Worm (Caenorhabditis elegans) whole organism, L4 larva: ENCODE measurements around the gene din-1.

Experiments
- D1046.2 ChIP-seq: fragments of 200-800 bp; sonication (Bioruptor generic); IDR thresholded peaks from 2 replicates; pipeline ENCODE4 v1.3.6; 2022; ENCODE audit warnings: missing genetic modification characterization, missing compliant biosample characterization
- F37D6.2 ChIP-seq: sonication (generic microtip); optimal IDR thresholded peaks from 2 replicates; lab custom pipeline; 2016; ENCODE audit warnings: mild to moderate bottlenecking, missing genetic modification characterization, missing compliant biosample characterization
- R02D3.7 ChIP-seq: fragments of 150-350 bp; sonication (generic microtip); optimal IDR thresholded peaks from 3 replicates; lab custom pipeline; 2014; ENCODE audit warnings: missing biosample characterization, missing genetic modification characterization
- Y105C5A.15 ChIP-seq: fragments of 200-800 bp; sonication (Bioruptor generic); IDR thresholded peaks from 2 replicates; pipeline ENCODE4 v1.3.6; 2022; ENCODE audit warnings: missing genetic modification characterization, missing compliant biosample characterization
- Y5F2A.4 ChIP-seq: fragments of 200-800 bp; sonication (Bioruptor generic); optimal IDR thresholded peaks from 2 replicates; lab custom pipeline; 2018; ENCODE audit warnings: mild to moderate bottlenecking, missing genetic modification characterization, missing compliant biosample characterization
- ZK546.5 ChIP-seq, 2 experiments: sonication (generic microtip); optimal IDR thresholded peaks; 2 replicates each; lab custom pipeline; 2017; ENCODE audit warnings: missing biosample characterization in 2 of 2, missing genetic modification characterization in 2 of 2
- aha-1 ChIP-seq: fragments of 150-350 bp; peaks from one replicate; lab custom pipeline; 2014; ENCODE audit warnings: missing biosample characterization, missing genetic modification characterization
- arid-1 ChIP-seq: fragments of 200-800 bp; sonication (Bioruptor generic); conservative IDR thresholded peaks from 2 replicates; pipeline ENCODE4 v1.3.6; 2022; ENCODE audit warnings: missing genetic modification reagents, missing genetic modification characterization, missing compliant biosample characterization
- attf-4 ChIP-seq: sonication (generic microtip); optimal IDR thresholded peaks from 3 replicates; lab custom pipeline; 2017; ENCODE audit warnings: missing biosample characterization, missing genetic modification characterization
- cey-2 ChIP-seq: sonication (generic microtip); optimal IDR thresholded peaks from 3 replicates; lab custom pipeline; 2017; ENCODE audit warnings: missing genetic modification characterization, mild to moderate bottlenecking, missing compliant biosample characterization, antibody characterized with exemption, borderline replicate concordance; ENCODE audit not compliant: insufficient read depth
- daf-12 ChIP-seq: fragments of 150-350 bp; optimal IDR thresholded peaks from 2 replicates; lab custom pipeline; 2014; ENCODE audit warnings: missing biosample characterization, missing genetic modification reagents, missing genetic modification characterization
- daf-16 ChIP-seq, 3 experiments: sonication (generic microtip); optimal IDR thresholded peaks; 2 replicates each; lab custom pipeline; 2016 to 2017; ENCODE audit warnings: missing genetic modification characterization in 3 of 3, missing genetic modification reagents in 3 of 3, mild to moderate bottlenecking in 2 of 3, missing compliant biosample characterization in 2 of 3, missing biosample characterization in 1 of 3, moderate library complexity in 1 of 3
- daf-8 ChIP-seq: fragments of 200-800 bp; sonication (Bioruptor generic); IDR thresholded peaks from 2 replicates; pipeline ENCODE4 v1.3.6; 2022; ENCODE audit warnings: missing genetic modification characterization, missing compliant biosample characterization
- dmd-9 ChIP-seq: fragments of 200-800 bp; sonication (Bioruptor generic); IDR thresholded peaks from 2 replicates; pipeline ENCODE4 v1.3.6; 2022; ENCODE audit warnings: missing genetic modification reagents, missing genetic modification characterization, missing compliant biosample characterization
- dpl-1 ChIP-seq: fragments of 150-350 bp; optimal IDR thresholded peaks from 2 replicates; lab custom pipeline; 2014; ENCODE audit warnings: missing biosample characterization, missing genetic modification reagents, missing genetic modification characterization
- dve-1 ChIP-seq: sonication (generic microtip); optimal IDR thresholded peaks from 2 replicates; lab custom pipeline; 2017; ENCODE audit warnings: antibody characterized with exemption, mild to moderate bottlenecking, missing genetic modification characterization, missing compliant biosample characterization; ENCODE audit not compliant: insufficient read depth
- hif-1 ChIP-seq, 2 experiments: sonication (generic microtip); optimal IDR thresholded peaks; 2 replicates each; lab custom pipeline; 2016 to 2017; ENCODE audit warnings: missing compliant biosample characterization in 2 of 2, missing genetic modification characterization in 2 of 2, missing genetic modification reagents in 2 of 2, missing genotype in 2 of 2, mild to moderate bottlenecking in 1 of 2
- hlh-11 ChIP-seq: fragments of 200-800 bp; sonication (Bioruptor generic); optimal IDR thresholded peaks from 2 replicates; lab custom pipeline; 2018; ENCODE audit warnings: mild to moderate bottlenecking, missing genetic modification characterization, missing compliant biosample characterization
- hlh-30 ChIP-seq: sonication (generic microtip); optimal IDR thresholded peaks from 2 replicates; lab custom pipeline; 2017; ENCODE audit warnings: antibody characterized with exemption, mild to moderate bottlenecking, missing genetic modification characterization, missing compliant biosample characterization; ENCODE audit not compliant: insufficient read depth
- jun-1 ChIP-seq: fragments of 150-350 bp; optimal IDR thresholded peaks from 2 replicates; lab custom pipeline; 2014; ENCODE audit warnings: missing biosample characterization, missing genetic modification reagents, missing genetic modification characterization
- lin-13 ChIP-seq: fragments of 150-350 bp; optimal IDR thresholded peaks from 2 replicates; lab custom pipeline; 2014; ENCODE audit warnings: missing biosample characterization, missing genetic modification reagents, missing genetic modification characterization
- lin-29 ChIP-seq: fragments of 200-800 bp; sonication (Bioruptor generic); IDR thresholded peaks from 2 replicates; pipeline ENCODE4 v1.3.6; 2022; ENCODE audit warnings: missing genetic modification reagents, missing genetic modification characterization, missing compliant biosample characterization
- lsy-2 ChIP-seq, 2 experiments: fragments of 150-350 bp in 1 of 2; sonication (generic microtip) in 1 of 2; optimal IDR thresholded peaks; 2 replicates each; lab custom pipeline; 2014 to 2017; ENCODE audit warnings: missing biosample characterization in 2 of 2, missing genetic modification characterization in 2 of 2
- mdl-1 ChIP-seq, 2 experiments: fragments of 150-350 bp in 1 of 2; sonication (generic microtip) in 1 of 2; optimal IDR thresholded peaks; 2 replicates each; lab custom pipeline; 2014 to 2017; ENCODE audit warnings: missing biosample characterization in 2 of 2, missing genetic modification characterization in 2 of 2
- mes-2 ChIP-seq: sonication (generic microtip); optimal IDR thresholded peaks from 2 replicates; lab custom pipeline; 2016; ENCODE audit warnings: missing genotype, mild to moderate bottlenecking, missing genetic modification characterization, missing compliant biosample characterization; ENCODE audit not compliant: poor library complexity, severe bottlenecking
- mxl-2 ChIP-seq: fragments of 200-800 bp; sonication (Bioruptor generic); conservative IDR thresholded peaks from 2 replicates; pipeline ENCODE4 v1.3.6; 2022; ENCODE audit warnings: missing genetic modification reagents, missing genetic modification characterization, missing compliant biosample characterization
- mxl-3 ChIP-seq: fragments of 200-800 bp; sonication (Bioruptor generic); optimal IDR thresholded peaks from 2 replicates; lab custom pipeline; 2018; ENCODE audit warnings: mild to moderate bottlenecking, missing genetic modification characterization, missing compliant biosample characterization
- nhr-10 ChIP-seq: fragments of 150-350 bp; optimal IDR thresholded peaks from 2 replicates; lab custom pipeline; 2014; ENCODE audit warnings: missing biosample characterization, missing genetic modification characterization
- nhr-237 ChIP-seq: sonication (generic microtip); optimal IDR thresholded peaks from 2 replicates; lab custom pipeline; 2017; ENCODE audit warnings: missing biosample characterization, missing genetic modification characterization
- nhr-25 ChIP-seq: sonication (generic microtip); optimal IDR thresholded peaks from 2 replicates; lab custom pipeline; 2017; ENCODE audit warnings: missing genetic modification characterization, mild to moderate bottlenecking, missing compliant biosample characterization, antibody characterized with exemption, moderate library complexity, borderline replicate concordance; ENCODE audit not compliant: insufficient read depth
- nhr-28 ChIP-seq: fragments of 150-350 bp; optimal IDR thresholded peaks from 2 replicates; lab custom pipeline; 2014; ENCODE audit warnings: missing biosample characterization, missing genetic modification characterization
- nhr-41 ChIP-seq: fragments of 200-800 bp; sonication (Bioruptor generic); IDR thresholded peaks from 2 replicates; pipeline ENCODE4 v1.3.6; 2022; ENCODE audit warnings: missing genetic modification reagents, missing genetic modification characterization, missing compliant biosample characterization
- nhr-6 ChIP-seq: fragments of 150-350 bp; optimal IDR thresholded peaks from 2 replicates; lab custom pipeline; 2014; ENCODE audit warnings: missing biosample characterization, missing genetic modification characterization
- nhr-76 ChIP-seq: fragments of 150-350 bp; optimal IDR thresholded peaks from 2 replicates; lab custom pipeline; 2014; ENCODE audit warnings: missing biosample characterization, missing genetic modification characterization
- nhr-77 ChIP-seq: fragments of 150-350 bp; optimal IDR thresholded peaks from 2 replicates; lab custom pipeline; 2014; ENCODE audit warnings: missing biosample characterization, missing genetic modification characterization
- pha-4 ChIP-seq, 2 experiments: fragments of 150-350 bp in 1 of 2; fragments of 200-800 bp in 1 of 2; sonication (Bioruptor generic) in 1 of 2; IDR thresholded peaks in 1 of 2; optimal IDR thresholded peaks in 1 of 2; 2 replicates each; pipeline versions ENCODE4 v1.3.6 to Lab custom; 2014 to 2022; ENCODE audit warnings: missing genetic modification characterization in 2 of 2, missing genetic modification reagents in 2 of 2, missing biosample characterization in 1 of 2, missing compliant biosample characterization in 1 of 2
- rbr-2 ChIP-seq: sonication (generic microtip); optimal IDR thresholded peaks from 2 replicates; lab custom pipeline; 2016; ENCODE audit warnings: missing genotype, missing genetic modification characterization, missing compliant biosample characterization
- unc-130 ChIP-seq: sonication (generic microtip); optimal IDR thresholded peaks from 2 replicates; lab custom pipeline; 2016; ENCODE audit warnings: missing genetic modification reagents, missing genetic modification characterization, missing compliant biosample characterization
- unc-62 ChIP-seq, 3 experiments: fragments of 150-350 bp in 1 of 3; sonication (generic microtip); optimal IDR thresholded peaks in 2 of 3; peaks in 1 of 3; 1 replicate in 1 of 3; 2 replicates in 2 of 3; lab custom pipeline; 2014 to 2017; ENCODE audit warnings: missing biosample characterization in 3 of 3, missing genetic modification characterization in 3 of 3, missing genetic modification reagents in 3 of 3, missing genotype in 1 of 3
- ztf-11 ChIP-seq: fragments of 150-350 bp; optimal IDR thresholded peaks from 2 replicates; lab custom pipeline; 2014; ENCODE audit warnings: missing biosample characterization, missing genetic modification characterization

Gene din-1

DNA sequence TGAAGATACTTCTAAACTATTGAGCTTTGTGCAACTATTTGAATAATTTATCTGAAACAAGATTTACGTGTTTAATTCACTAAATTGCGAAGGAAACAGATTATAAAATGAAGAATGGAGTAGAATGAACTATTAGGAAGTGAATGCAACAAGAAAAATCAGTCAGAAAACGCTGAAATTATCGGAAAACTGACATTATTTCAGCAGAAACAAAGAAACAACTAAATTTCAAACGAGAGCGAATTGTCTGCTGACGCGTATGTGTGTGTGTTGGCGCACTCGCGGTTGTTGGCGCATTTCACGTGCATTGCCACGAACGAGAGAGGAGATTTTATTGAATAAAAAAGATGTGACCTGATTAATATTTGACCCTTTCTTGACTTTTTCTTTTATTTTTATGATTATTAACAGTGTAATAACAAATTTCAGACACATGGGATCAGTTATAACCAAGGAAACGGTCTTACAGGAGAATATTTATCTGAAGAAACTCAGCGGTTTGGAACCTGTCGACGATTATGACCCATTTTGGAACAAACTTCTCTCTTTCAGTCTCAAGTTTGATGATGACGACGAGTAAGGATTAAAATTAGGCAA lies 42.6 kb upstream of the din-1 start, which contains the start of the genes trr-1 and C47D12.2 (continued):
- peak in 1 of 2 experiments; percentile 98 for TF ChIP-seq unc-62 (GFP tag; optimal IDR thresholded peaks at IDR 0.05 in 1 of 2; lab: Kevin White, UChicago)
- TF ChIP-seq unc-62 (tag; optimal IDR thresholded peaks at IDR 0.05; lab: Kevin White, UChicago), result no peak
- TF ChIP-seq aha-1 (tag; lab: Kevin White, UChicago), result peak; percentile 98
- TF ChIP-seq nhr-76 (tag; lab: Kevin White, UChicago), result no peak
- TF ChIP-seq ztf-11 (tag; lab: Kevin White, UChicago), result no peak
- peak; percentile 14 for TF ChIP-seq unc-130
- no peak for TF ChIP-seq pha-4 (GFP tag; IDR thresholded peaks at IDR 0.05; lab: Robert Waterston, UW)
- peak; percentile 67 for TF ChIP-seq pha-4 (tag; optimal IDR thresholded peaks at IDR 0.05; lab: Kevin White, UChicago)
- TF ChIP-seq nhr-28 (tag; lab: Kevin White, UChicago), result no peak

DNA sequence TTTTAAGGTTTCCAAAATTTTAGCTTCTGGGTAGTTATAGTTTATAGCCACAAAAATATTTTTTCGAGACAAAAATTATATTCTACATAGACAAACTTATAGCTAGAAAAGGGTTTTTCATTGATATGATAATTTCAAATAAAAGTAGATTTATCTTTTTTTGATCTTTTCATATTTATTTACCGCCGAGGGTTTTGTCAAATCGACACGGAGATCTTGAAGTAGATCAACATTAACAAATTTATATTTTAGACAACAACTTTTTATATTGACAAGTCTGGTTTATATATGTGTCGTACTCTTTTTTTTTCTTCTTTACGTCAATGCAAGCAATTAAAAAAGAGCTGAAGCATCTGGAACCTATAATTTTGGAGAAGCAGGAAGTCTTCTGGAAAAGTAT lies 25.4 kb upstream of the din-1 start:
- TF ChIP-seq dmd-9, result no peak
- no peak for TF ChIP-seq nhr-41
- TF ChIP-seq mxl-3, result no peak
- no peak for TF ChIP-seq daf-12 (tag; lab: Kevin White, UChicago)
- no peak for TF ChIP-seq Y105C5A.15 (GFP tag; lab: Robert Waterston, UW)
- TF ChIP-seq Y5F2A.4 (GFP tag; lab: Kevin White, UChicago), result no peak
- TF ChIP-seq daf-8 (GFP tag; lab: Robert Waterston, UW), result no peak
- TF ChIP-seq attf-4 (tag; lab: Kevin White, UChicago), result no peak
- TF ChIP-seq F37D6.2 (tag; lab: Kevin White, UChicago), result no peak

DNA sequence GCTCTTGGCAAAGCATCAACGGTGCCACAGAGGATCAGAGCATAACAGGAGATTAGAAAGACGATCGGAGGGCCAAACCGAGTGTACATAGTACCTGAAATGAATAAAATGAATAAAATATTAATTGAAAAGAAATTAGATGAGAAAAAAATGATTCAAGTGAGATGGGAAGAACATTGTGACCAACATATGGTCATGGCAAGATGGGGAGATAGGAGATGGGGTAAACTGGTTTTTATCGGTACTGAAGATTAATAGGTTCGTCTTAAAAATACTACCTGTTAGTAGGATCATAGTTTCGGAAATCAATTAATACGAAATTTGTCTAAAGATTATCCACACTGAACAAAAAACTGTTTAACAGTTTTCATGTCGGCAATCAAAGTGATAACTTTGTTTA lies 23.7 kb upstream of the din-1 start, which contains the start of gene nep-1:
Gene nep-1 (minus strand): TSS at position 101 of the 400 bp plus-strand sequence.
- TF ChIP-seq arid-1 (no peak), lin-29 (GFP tag; lab: Robert Waterston, UW) (no peak), nhr-10 (tag; lab: Kevin White, UChicago) (no peak), daf-8 (GFP tag; lab: Robert Waterston, UW) (no peak), F37D6.2 (tag; lab: Kevin White, UChicago) (no peak), hlh-11 (tag; lab: Kevin White, UChicago) (peak; percentile 6), mxl-2 (GFP tag; lab: Robert Waterston, UW) (no peak), nhr-28 (tag; lab: Kevin White, UChicago) (peak; percentile 3)

DNA sequence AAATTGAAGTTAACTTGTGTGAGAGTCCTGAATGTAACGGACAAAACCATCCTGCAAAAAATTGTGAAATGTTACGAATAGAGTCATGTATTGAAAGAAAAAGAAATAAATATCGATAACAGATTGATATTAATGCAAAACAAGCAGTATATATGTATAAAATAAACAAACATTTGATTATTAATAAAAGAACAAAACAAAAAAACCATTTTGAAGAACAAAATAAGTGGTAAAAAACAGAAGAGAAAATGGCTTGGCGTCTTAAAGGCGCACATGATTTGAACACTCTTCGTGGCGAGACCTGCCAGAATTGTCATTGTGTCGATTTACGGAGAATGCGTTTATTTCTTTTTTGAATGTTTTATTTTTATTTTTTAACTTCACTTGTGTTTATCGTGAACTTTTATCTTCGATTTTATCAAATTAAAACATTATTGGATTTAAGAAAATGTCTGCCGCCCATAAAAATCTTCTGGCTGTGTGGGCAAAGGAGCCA lies 19.3 kb upstream of the din-1 start, which contains the start of the genes rad-23 and rpn-12:
Gene rad-23 (minus strand): TSS at position 51 of the 496 bp plus-strand sequence.
Gene rpn-12 (plus strand): TSS at position 446 of the 496 bp plus-strand sequence.
- TF ChIP-seq jun-1 (tag; lab: Kevin White, UChicago) (no peak), nhr-77 (tag; lab: Kevin White, UChicago) (peak; percentile 64), D1046.2 (GFP tag; lab: Robert Waterston, UW) (no peak), aha-1 (tag; lab: Kevin White, UChicago) (peak; percentile 65), rbr-2 (tag; lab: Kevin White, UChicago) (peak; percentile 1), nhr-25 (tag; lab: Kevin White, UChicago) (peak; percentile 39), R02D3.7 (tag; lab: Kevin White, UChicago) (peak; percentile 81), lin-13 (GFP tag; lab: Kevin White, UChicago) (peak; percentile 32), lsy-2 (tag; optimal IDR thresholded peaks at IDR 0.05; lab: Kevin White, UChicago) (peak in 1 of 2 experiments; percentile 90), nhr-237 (tag; lab: Kevin White, UChicago) (no peak), hlh-11 (tag; lab: Kevin White, UChicago) (peak; percentile 14), dpl-1 (GFP tag; lab: Kevin White, UChicago) (peak; percentile 71), dve-1 (tag; lab: Kevin White, UChicago) (peak; percentile 44), hlh-30 (peak; percentile 85), pha-4 (GFP tag; IDR thresholded peaks at IDR 0.05; lab: Robert Waterston, UW) (no peak), pha-4 (tag; optimal IDR thresholded peaks at IDR 0.05; lab: Kevin White, UChicago) (peak; percentile 75), nhr-28 (tag; lab: Kevin White, UChicago) (peak; percentile 34), nhr-6 (tag; lab: Kevin White, UChicago) (peak; percentile 24), ZK546.5 (tag; optimal IDR thresholded peaks at IDR 0.05; lab: Kevin White, UChicago) (no peak), hif-1 (tag; optimal IDR thresholded peaks at IDR 0.05; lab: Kevin White, UChicago) (peak in 1 of 2 experiments; percentile 18), cey-2 (tag; lab: Kevin White, UChicago) (no peak), mes-2 (peak; percentile 74), daf-16 (GFP tag; optimal IDR thresholded peaks at IDR 0.05; lab: Kevin White, UChicago) (no peak), daf-16 (tag; optimal IDR thresholded peaks at IDR 0.05; lab: Kevin White, UChicago) (peak; percentile 72), mdl-1 (tag; optimal IDR thresholded peaks at IDR 0.05; lab: Kevin White, UChicago) (peak in 1 of 2 experiments; percentile 27)
- TF ChIP-seq, all 104 proteins: peak for 18
